Fruit fly (Drosophila melanogaster): Measurements from ENCODE around the gene Cubn.

The Cubn gene

dm6 chrX:9578696-9579509 lies 7.8 kb upstream of the Cubn start (continued):
- peak; percentile 99 for TF ChIP-seq Eip75B (GFP tag; optimal IDR thresholded peaks at IDR 0.05)
- peak; percentile 99 for TF ChIP-seq acj6 (GFP tag; optimal IDR thresholded peaks at IDR 0.05)
- peak; percentile 99 for TF ChIP-seq CG34406 (GFP tag; optimal IDR thresholded peaks at IDR 0.05)
- TF ChIP-seq CG6276 (GFP tag; optimal IDR thresholded peaks at IDR 0.05), result peak; percentile 98
- peak; percentile 100 for TF ChIP-seq Sox14 (GFP tag; optimal IDR thresholded peaks at IDR 0.05)
- TF ChIP-seq CG6792 (GFP tag; optimal IDR thresholded peaks at IDR 0.05), result peak; percentile 99
- peak; percentile 98 for TF ChIP-seq CG9139 (GFP tag; optimal IDR thresholded peaks at IDR 0.05)
- TF ChIP-seq Sox102F (GFP tag; optimal IDR thresholded peaks at IDR 0.05), result peak; percentile 100
- peak; percentile 99 for TF ChIP-seq CG1621 (tag; optimal IDR thresholded peaks at IDR 0.05)
- peak; percentile 99 for TF ChIP-seq CG10669 (GFP tag; optimal IDR thresholded peaks at IDR 0.05)
- peak; percentile 99 for TF ChIP-seq OdsH (GFP tag; optimal IDR thresholded peaks at IDR 0.05)
- peak; percentile 99 for TF ChIP-seq Eip93F (GFP tag; optimal IDR thresholded peaks at IDR 0.05)
- peak; percentile 99 for TF ChIP-seq dac (GFP tag; optimal IDR thresholded peaks at IDR 0.05)
- peak; percentile 100 for TF ChIP-seq Met (GFP tag; optimal IDR thresholded peaks at IDR 0.05)
- TF ChIP-seq CG8632 (GFP tag; optimal IDR thresholded peaks at IDR 0.05), result peak; percentile 99

dm6 chrX:9578014-9578413 lies 6.9 kb upstream of the Cubn start:
- TF ChIP-seq vri (GFP tag; optimal IDR thresholded peaks at IDR 0.05), result peak; percentile 19
- no peak for TF ChIP-seq CG8319 (GFP tag; optimal IDR thresholded peaks at IDR 0.05)
- TF ChIP-seq CG16779 (tag; optimal IDR thresholded peaks at IDR 0.05), result no peak

dm6 chrX:9577338-9577644 lies 6.2 kb upstream of the Cubn start:
- TF ChIP-seq CG6792 (GFP tag; optimal IDR thresholded peaks at IDR 0.05), result no peak
- TF ChIP-seq ss (GFP tag; optimal IDR thresholded peaks at IDR 0.05), result peak; percentile 21 to 63
- peak; percentile 17 for TF ChIP-seq CG6276 (GFP tag; optimal IDR thresholded peaks at IDR 0.05)
- TF ChIP-seq CG3919 (GFP tag; optimal IDR thresholded peaks at IDR 0.05), result no peak
- TF ChIP-seq Ets96B (tag; optimal IDR thresholded peaks at IDR 0.05), result no peak
- TF ChIP-seq achi (GFP tag; optimal IDR thresholded peaks at IDR 0.05), result no peak
- peak; percentile 24 for TF ChIP-seq vri (GFP tag; optimal IDR thresholded peaks at IDR 0.05)
- peak; percentile 35 for TF ChIP-seq CG6808 (GFP tag; optimal IDR thresholded peaks at IDR 0.05)
- TF ChIP-seq CG34406 (GFP tag; optimal IDR thresholded peaks at IDR 0.05), result no peak

dm6 chrX:9576504-9577337 lies 5.6 kb upstream of the Cubn start:
- no peak for TF ChIP-seq Ets96B (tag; optimal IDR thresholded peaks at IDR 0.05)
- no peak for TF ChIP-seq fd85E (GFP tag; optimal IDR thresholded peaks at IDR 0.05)
- no peak for TF ChIP-seq eg (GFP tag; IDR thresholded peaks at IDR 0.05)
- TF ChIP-seq svp (GFP tag), result peak; percentile 91
- TF ChIP-seq Eip78C (GFP tag), result peak; percentile 74
- no peak for TF ChIP-seq Gug (GFP tag; IDR thresholded peaks at IDR 0.05)
- no peak for TF ChIP-seq CG4318 (GFP tag; optimal IDR thresholded peaks at IDR 0.05)
- no peak for TF ChIP-seq Smox (GFP tag; optimal IDR thresholded peaks at IDR 0.05)
- TF ChIP-seq Ets21C (GFP tag; optimal IDR thresholded peaks at IDR 0.05), result no peak
- peak; percentile 70 for TF ChIP-seq Blimp-1 (GFP tag; optimal IDR thresholded peaks at IDR 0.05)
- peak; percentile 49 for TF ChIP-seq vri (GFP tag; optimal IDR thresholded peaks at IDR 0.05)

dm6 chrX:9576147-9576503 lies 5.0 kb upstream of the Cubn start, which contains the start of gene CG42395:
Gene CG42395 (minus strand): TSS chrX:9576247.
- no peak for TF ChIP-seq Met (GFP tag; optimal IDR thresholded peaks at IDR 0.05)
- no peak for TF ChIP-seq pdm3 (GFP tag; optimal IDR thresholded peaks at IDR 0.05)
- no peak for TF ChIP-seq CG8319 (GFP tag; optimal IDR thresholded peaks at IDR 0.05)
- TF ChIP-seq achi (GFP tag; optimal IDR thresholded peaks at IDR 0.05), result no peak
- no peak for TF ChIP-seq CG6276 (GFP tag; optimal IDR thresholded peaks at IDR 0.05)
- no peak for TF ChIP-seq CG11902 (GFP tag; optimal IDR thresholded peaks at IDR 0.05)
- no peak for TF ChIP-seq spab (GFP tag; optimal IDR thresholded peaks at IDR 0.05)
- no peak for TF ChIP-seq CG8119 (GFP tag; IDR thresholded peaks at IDR 0.05)
- no peak for TF ChIP-seq Eip78C (GFP tag)
- TF ChIP-seq CG1621 (tag; optimal IDR thresholded peaks at IDR 0.05), result no peak
- no peak for TF ChIP-seq esn (GFP tag; optimal IDR thresholded peaks at IDR 0.05)
- no peak for TF ChIP-seq CG6808 (GFP tag; optimal IDR thresholded peaks at IDR 0.05)
- no peak for TF ChIP-seq Hr4 (GFP tag; optimal IDR thresholded peaks at IDR 0.05)
